Fruit fly (Drosophila melanogaster) whole organism, prepupa: Measurements from ENCODE around the gene mib1.

Experiments
- CG11294 ChIP-seq: fragments of 200-800 bp; sonication (Bioruptor generic); IDR thresholded peaks from 2 replicates; pipeline ENCODE4 v1.3.6; 2022; ENCODE audit warnings: missing biosample characterization, missing genetic modification characterization
- CG11762 ChIP-seq: fragments of 200-800 bp; sonication (Bioruptor generic); optimal IDR thresholded peaks from 3 replicates; lab custom pipeline; 2016; ENCODE audit warnings: missing biosample characterization, missing genetic modification characterization; ENCODE audit not compliant: insufficient read depth
- CG6276 ChIP-seq: fragments of 200-800 bp; sonication (Bioruptor generic); optimal IDR thresholded peaks from 2 replicates; lab custom pipeline; 2017; ENCODE audit warnings: missing biosample characterization, mild to moderate bottlenecking, missing genetic modification characterization
- CG8119 ChIP-seq: fragments of 200-800 bp; sonication (Bioruptor generic); IDR thresholded peaks from 3 replicates; pipeline ENCODE4 v1.3.6; 2022; ENCODE audit warnings: missing biosample characterization, missing genetic modification characterization
- Eip75B ChIP-seq: fragments of 200-800 bp; sonication (Bioruptor generic); optimal IDR thresholded peaks from 3 replicates; lab custom pipeline; 2016; ENCODE audit warnings: missing biosample characterization, missing genetic modification characterization
- Eip93F ChIP-seq: fragments of 200-800 bp; sonication (Bioruptor generic); optimal IDR thresholded peaks from 2 replicates; lab custom pipeline; 2016; ENCODE audit warnings: missing biosample characterization, mild to moderate bottlenecking, missing genetic modification characterization
- Ets21C ChIP-seq: fragments of 200-800 bp; sonication (Bioruptor generic); optimal IDR thresholded peaks from 3 replicates; lab custom pipeline; 2016; ENCODE audit warnings: missing biosample characterization, missing genetic modification characterization
- Sox14 ChIP-seq: fragments of 200-800 bp; sonication (Bioruptor generic); optimal IDR thresholded peaks from 3 replicates; lab custom pipeline; 2016; ENCODE audit warnings: missing biosample characterization, missing genetic modification characterization
- cyc ChIP-seq: fragments of 200-800 bp; sonication (Bioruptor generic); optimal IDR thresholded peaks from 3 replicates; lab custom pipeline; 2016; ENCODE audit warnings: missing biosample characterization, missing genetic modification characterization
- esn ChIP-seq: fragments of 200-800 bp; sonication (Bioruptor generic); optimal IDR thresholded peaks from 2 replicates; lab custom pipeline; 2016; ENCODE audit warnings: missing biosample characterization, mild to moderate bottlenecking, missing genetic modification characterization, moderate library complexity
- fkh ChIP-seq: fragments of 200-800 bp; sonication (Bioruptor generic); optimal IDR thresholded peaks from 3 replicates; lab custom pipeline; 2017; ENCODE audit warnings: missing biosample characterization, mild to moderate bottlenecking, missing genetic modification characterization, moderate library complexity
- lz ChIP-seq: fragments of 200-800 bp; sonication (Bioruptor generic); optimal IDR thresholded peaks from 3 replicates; lab custom pipeline; 2016; ENCODE audit warnings: missing biosample characterization, missing genetic modification characterization
- spab ChIP-seq: fragments of 200-800 bp; sonication (Bioruptor generic); optimal IDR thresholded peaks from 2 replicates; lab custom pipeline; 2017; ENCODE audit warnings: missing biosample characterization, mild to moderate bottlenecking, missing genetic modification characterization, missing genetic modification reagents
- vri ChIP-seq: fragments of 200-800 bp; sonication (Bioruptor generic); optimal IDR thresholded peaks from 3 replicates; lab custom pipeline; 2016; ENCODE audit warnings: missing biosample characterization, mild to moderate bottlenecking, missing genetic modification characterization

DNA sequence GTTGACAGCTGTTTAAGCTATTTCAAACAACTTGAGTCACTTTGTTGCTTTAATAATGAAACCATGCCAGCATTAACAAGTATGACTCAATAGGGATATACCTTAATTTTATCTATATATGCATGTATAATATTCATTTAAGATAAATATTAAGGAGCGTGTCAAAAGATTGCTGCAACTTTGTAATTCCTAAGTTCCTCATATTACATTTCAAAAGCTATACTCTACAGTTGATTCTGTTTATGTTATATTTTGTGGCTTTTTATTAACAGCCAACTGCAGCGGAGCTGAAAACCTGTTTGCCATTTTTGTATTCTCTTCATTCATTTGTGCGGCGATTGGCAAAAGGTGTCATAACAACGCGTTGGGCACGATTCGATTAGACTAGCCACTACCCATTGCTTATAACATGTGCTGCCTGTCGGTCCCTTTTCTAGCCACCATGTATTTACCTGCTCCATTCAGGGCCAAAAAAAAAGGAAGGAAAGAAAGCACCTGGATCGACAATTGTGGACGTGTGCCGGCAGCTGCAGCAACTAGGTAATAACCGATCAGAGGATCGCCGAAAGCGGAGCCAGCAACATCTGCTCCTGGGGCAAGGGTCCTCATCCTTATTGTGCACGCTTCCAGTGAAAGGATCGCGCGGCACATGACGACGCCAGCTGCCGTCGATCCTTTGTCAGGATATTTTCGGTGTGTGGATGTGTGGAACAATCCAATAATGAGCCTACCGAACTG, 37.3 kb upstream of the mib1 start:
- no peak for TF ChIP-seq spab (GFP tag; lab: Kevin White, UChicago)
- no peak for TF ChIP-seq cyc (GFP tag; lab: Kevin White, UChicago)
- TF ChIP-seq Ets21C (GFP tag; lab: Kevin White, UChicago) = no peak
- no peak for TF ChIP-seq esn (GFP tag; lab: Kevin White, UChicago)
- TF ChIP-seq vri (GFP tag; lab: Kevin White, UChicago) = peak; percentile 37
- TF ChIP-seq CG8119 = no peak; the same call in 2 of the 3 replicates
- no peak for TF ChIP-seq CG11762 (GFP tag; lab: Kevin White, UChicago)
- TF ChIP-seq Sox14 = no peak
- no peak for TF ChIP-seq fkh (GFP tag; lab: Kevin White, UChicago)
- no peak for TF ChIP-seq Eip93F (GFP tag; lab: Kevin White, UChicago)
- TF ChIP-seq lz (GFP tag; lab: Kevin White, UChicago) = no peak
- no peak for TF ChIP-seq CG11294 (GFP tag; lab: Robert Waterston, UW)
- TF ChIP-seq Eip75B (GFP tag; lab: Kevin White, UChicago) = no peak
- no peak for TF ChIP-seq CG6276 (GFP tag; lab: Kevin White, UChicago)
